Worm (Caenorhabditis elegans) whole organism, young adult: ENCODE measurements around the gene vit-2.

ENCODE experiments used
- F55B11.4 ChIP-seq: sonication (generic microtip); optimal IDR thresholded peaks from 2 replicates; lab custom pipeline; 2016; ENCODE audit warnings: missing compliant biosample characterization, missing genetic modification characterization, borderline replicate concordance; ENCODE audit not compliant: insufficient read depth
- bed-1 ChIP-seq: fragments of 200-800 bp; sonication (Bioruptor generic); IDR thresholded peaks from 2 replicates; pipeline ENCODE4 v1.3.6; 2022; ENCODE audit warnings: missing genetic modification reagents, missing genetic modification characterization, missing compliant biosample characterization
- ceh-79 ChIP-seq: sonication (generic microtip); optimal IDR thresholded peaks from 2 replicates; lab custom pipeline; 2017; ENCODE audit warnings: mild to moderate bottlenecking, missing genetic modification characterization, missing compliant biosample characterization
- ceh-91 ChIP-seq: fragments of 200-800 bp; sonication (Bioruptor generic); IDR thresholded peaks from 2 replicates; pipeline ENCODE4 v1.3.6; 2022; ENCODE audit warnings: missing genetic modification reagents, missing genetic modification characterization, missing compliant biosample characterization
- dox-1 ChIP-seq: fragments of 200-800 bp; sonication (Bioruptor generic); IDR thresholded peaks from 2 replicates; pipeline ENCODE4 v1.3.6; 2022; ENCODE audit warnings: missing genetic modification reagents, missing genetic modification characterization, missing compliant biosample characterization
- hlh-12 ChIP-seq: sonication (generic microtip); optimal IDR thresholded peaks from 2 replicates; lab custom pipeline; 2016; ENCODE audit warnings: missing genetic modification characterization, missing compliant biosample characterization
- let-607 ChIP-seq, 2 experiments: fragments of 200-800 bp in 1 of 2; sonication (Bioruptor generic) in 1 of 2; sonication (generic microtip) in 1 of 2; optimal IDR thresholded peaks; 2 replicates each; lab custom pipeline; 2016 to 2018; ENCODE audit warnings: mild to moderate bottlenecking in 2 of 2, missing compliant biosample characterization in 2 of 2, missing genetic modification characterization in 2 of 2, moderate library complexity in 2 of 2, missing genotype in 1 of 2
- lin-40 ChIP-seq: sonication (generic microtip); optimal IDR thresholded peaks from 2 replicates; lab custom pipeline; 2016; ENCODE audit warnings: missing genetic modification characterization, mild to moderate bottlenecking, missing compliant biosample characterization, missing genotype, missing genetic modification reagents
- mcd-1 ChIP-seq: fragments of 200-800 bp; sonication (Bioruptor generic); IDR thresholded peaks from 2 replicates; pipeline ENCODE4 v1.3.6; 2022; ENCODE audit warnings: missing genetic modification reagents, missing genetic modification characterization, missing compliant biosample characterization
- nhr-27 ChIP-seq: fragments of 200-800 bp; sonication (Bioruptor generic); optimal IDR thresholded peaks from 2 replicates; lab custom pipeline; 2018; ENCODE audit warnings: mild to moderate bottlenecking, missing genetic modification characterization, moderate library complexity, missing compliant biosample characterization
- rcor-1 ChIP-seq: fragments of 200-800 bp; sonication (Bioruptor generic); IDR thresholded peaks from 2 replicates; pipeline ENCODE4 v1.3.6; 2022; ENCODE audit warnings: missing genetic modification reagents, missing genetic modification characterization, missing compliant biosample characterization
- snpc-4 ChIP-seq, 5 experiments: fragments of 150-350 bp in 1 of 5; sonication (generic microtip) in 4 of 5; optimal IDR thresholded peaks; 2 replicates each; lab custom pipeline; 2014 to 2018; ENCODE audit warnings: missing genetic modification characterization in 5 of 5, missing biosample characterization in 3 of 5, antibody characterized with exemption in 2 of 5, mild to moderate bottlenecking in 2 of 5, missing compliant biosample characterization in 2 of 5, missing genotype in 2 of 5, moderate library complexity in 2 of 5, missing genetic modification reagents in 1 of 5
- ztf-26 ChIP-seq: sonication (generic microtip); optimal IDR thresholded peaks from 2 replicates; lab custom pipeline; 2017; ENCODE audit warnings: missing genetic modification characterization, missing compliant biosample characterization
- ztf-28 ChIP-seq: fragments of 200-800 bp; sonication (Bioruptor generic); IDR thresholded peaks from 2 replicates; pipeline ENCODE4 v1.3.6; 2022; ENCODE audit warnings: missing genetic modification reagents, missing genetic modification characterization, missing compliant biosample characterization

ce11 chrX:5135548-5135947 lies 34.7 kb downstream of the vit-2 start:
- TF ChIP-seq rcor-1 (GFP tag; lab: Robert Waterston, UW): no peak
- no peak for TF ChIP-seq bed-1
- TF ChIP-seq ceh-91 (GFP tag; lab: Robert Waterston, UW): no peak
- no peak for TF ChIP-seq ztf-28 (GFP tag; lab: Robert Waterston, UW)
- no peak for TF ChIP-seq dox-1
- TF ChIP-seq F55B11.4 (tag; lab: Kevin White, UChicago): no peak
- no peak for TF ChIP-seq nhr-27
- no peak for TF ChIP-seq lin-40
- peak; percentile 24 for TF ChIP-seq ztf-26 (tag; lab: Kevin White, UChicago)
- no peak for TF ChIP-seq hlh-12
- TF ChIP-seq mcd-1 (GFP tag; lab: Robert Waterston, UW): no peak
- no peak for TF ChIP-seq ceh-79 (tag; lab: Kevin White, UChicago)
- no peak for TF ChIP-seq let-607 (tag; optimal IDR thresholded peaks at IDR 0.05; lab: Kevin White, UChicago)
- no peak for TF ChIP-seq snpc-4 (GFP tag; optimal IDR thresholded peaks at IDR 0.05; lab: Kevin White, UChicago)
- TF ChIP-seq snpc-4 (tag; optimal IDR thresholded peaks at IDR 0.05; lab: Kevin White, UChicago): no peak
